Worm (Caenorhabditis elegans) whole organism, midembryonic: Measurements from ENCODE around the gene Y69A2AR.23.

Experiments
- T22C8.4 ChIP-seq: fragments of 200-800 bp; sonication (Bioruptor generic); IDR thresholded peaks from 2 replicates; pipeline ENCODE4 v1.3.6; 2022; ENCODE audit warnings: missing genetic modification characterization, missing compliant biosample characterization
- cog-1 ChIP-seq: sonication (generic microtip); optimal IDR thresholded peaks from 2 replicates; lab custom pipeline; 2016; ENCODE audit warnings: missing genetic modification characterization, missing compliant biosample characterization
- flt-1 ChIP-seq: fragments of 200-800 bp; sonication (Bioruptor generic); IDR thresholded peaks from 2 replicates; pipeline ENCODE4 v1.3.6; 2022; ENCODE audit warnings: missing genetic modification characterization, missing compliant biosample characterization
- klf-2 ChIP-seq: fragments of 200-800 bp; sonication (Bioruptor generic); conservative IDR thresholded peaks from 2 replicates; pipeline ENCODE4 v1.3.6; 2022; ENCODE audit warnings: missing genetic modification reagents, missing genetic modification characterization, missing compliant biosample characterization
- med-1 ChIP-seq: sonication (generic microtip); optimal IDR thresholded peaks from 2 replicates; lab custom pipeline; 2017; ENCODE audit warnings: missing genetic modification characterization, mild to moderate bottlenecking, missing compliant biosample characterization, antibody characterized with exemption, missing genetic modification reagents; ENCODE audit not compliant: insufficient read depth
- ref-1 ChIP-seq: fragments of 200-800 bp; sonication (Bioruptor generic); conservative IDR thresholded peaks from 2 replicates; pipeline ENCODE4 v1.3.6; 2022; ENCODE audit warnings: missing genetic modification reagents, missing genetic modification characterization, missing compliant biosample characterization
- tab-1 ChIP-seq: fragments of 200-800 bp; sonication (Bioruptor generic); IDR thresholded peaks from 2 replicates; pipeline ENCODE4 v1.3.6; 2022; ENCODE audit warnings: missing genetic modification characterization, missing compliant biosample characterization
- ztf-23 ChIP-seq: fragments of 200-800 bp; sonication (Bioruptor generic); IDR thresholded peaks from 2 replicates; pipeline ENCODE4 v1.3.6; 2022; ENCODE audit warnings: missing genetic modification reagents, missing genetic modification characterization, missing compliant biosample characterization

- TF ChIP-seq tab-1 (GFP tag; lab: Robert Waterston, UW) = no peak
- TF ChIP-seq T22C8.4 = no peak
- no peak for TF ChIP-seq klf-2 (GFP tag; lab: Robert Waterston, UW)
- TF ChIP-seq flt-1 (GFP tag; lab: Robert Waterston, UW) = no peak
- no peak for TF ChIP-seq ztf-23 (GFP tag; lab: Robert Waterston, UW)
- TF ChIP-seq med-1 (GFP tag; lab: Kevin White, UChicago) = no peak
- TF ChIP-seq ref-1 = no peak
- TF ChIP-seq cog-1 (tag; lab: Kevin White, UChicago) = no peak
Measured at ce11 chrIV:2552855-2553254, 1.4 kb upstream of the Y69A2AR.23 start.
